Comparison of ENCODE assay signal across 2 fruit fly cellular contexts in the genomic region with DNA sequence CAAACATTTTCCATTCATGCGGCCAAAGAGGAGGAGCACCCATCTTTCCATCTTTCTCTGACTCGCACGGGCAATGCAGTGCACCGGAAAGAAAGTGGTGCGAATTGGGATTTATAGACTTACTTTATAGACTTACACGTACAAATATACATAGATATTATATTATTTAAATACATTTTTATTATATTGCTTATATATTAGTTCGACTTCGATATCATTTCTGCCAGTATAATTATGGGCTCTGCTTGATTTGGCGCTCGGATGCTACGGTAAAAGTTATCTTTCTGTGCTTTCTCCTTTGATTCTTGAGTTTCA.
A peak's percentile ranks its signal among the peaks of the same experiment; 100 is the strongest.
TF ChIP-seq lines count a peak whose summit lies in the region.

No protein-coding gene starts in this region.

TF ChIP-seq in whole organism, embryonic, 481 proteins besides CTCF, POLR2A, EP300 and RAD21 (continued from another document):
- TF ChIP-seq Elba2 (GFP tag; optimal IDR thresholded peaks at IDR 0.05; lab: Kevin White, UChicago) (no peak), CG33557 (GFP tag; optimal IDR thresholded peaks at IDR 0.05; lab: Kevin White, UChicago) (no peak), bbx (GFP tag; IDR thresholded peaks at IDR 0.05; lab: Robert Waterston, UW; ENCODE audit: partially characterized antibody) (no peak), CG15073 (GFP tag; optimal IDR thresholded peaks at IDR 0.05; lab: Kevin White, UChicago) (no peak), Sox100B (GFP tag; optimal IDR thresholded peaks at IDR 0.05; lab: Kevin White, UChicago) (no peak), D (optimal IDR thresholded peaks at IDR 0.05; lab: Kevin White, UChicago) (no peak), D (GFP tag; optimal IDR thresholded peaks at IDR 0.05; lab: Kevin White, UChicago) (no peak), CG1832 (GFP tag; optimal IDR thresholded peaks at IDR 0.05; lab: Kevin White, UChicago) (peak; percentile 30), CG9932 (GFP tag; IDR thresholded peaks at IDR 0.05; lab: Robert Waterston, UW) (no peak), CG11085 (GFP tag; IDR thresholded peaks at IDR 0.05; lab: Robert Waterston, UW) (no peak), CG14710 (tag; optimal IDR thresholded peaks at IDR 0.05; lab: Kevin White, UChicago) (no peak), Blimp-1 (GFP tag; optimal IDR thresholded peaks at IDR 0.05; lab: Kevin White, UChicago) (peak; percentile 3), CG18262 (tag; optimal IDR thresholded peaks at IDR 0.05; lab: Kevin White, UChicago) (peak; percentile 34), sisA (GFP tag; IDR thresholded peaks at IDR 0.05; lab: Robert Waterston, UW) (no peak), ro (GFP tag; IDR thresholded peaks at IDR 0.05; lab: Robert Waterston, UW) (no peak), sim (GFP tag; IDR thresholded peaks at IDR 0.05; lab: Robert Waterston, UW) (no peak), CG10654 (GFP tag; optimal IDR thresholded peaks at IDR 0.05; lab: Kevin White, UChicago) (no peak), CG14667 (GFP tag; IDR thresholded peaks at IDR 0.05; lab: Robert Waterston, UW) (no peak), sd (tag; optimal IDR thresholded peaks at IDR 0.05; lab: Kevin White, UChicago) (no peak), CG7963 (GFP tag; IDR thresholded peaks at IDR 0.05; lab: Robert Waterston, UW; ENCODE audit: partially characterized antibody) (no peak), emc (GFP tag; optimal IDR thresholded peaks at IDR 0.05; lab: Kevin White, UChicago) (no peak), CG12299 (tag; optimal IDR thresholded peaks at IDR 0.05; lab: Kevin White, UChicago) (no peak), tll (GFP tag; optimal IDR thresholded peaks at IDR 0.05; lab: Kevin White, UChicago) (no peak), CG10959 (GFP tag; IDR thresholded peaks at IDR 0.05; lab: Robert Waterston, UW) (no peak), ewg (GFP tag; optimal IDR thresholded peaks at IDR 0.05; lab: Kevin White, UChicago) (peak; percentile 2), CG32767 (GFP tag; IDR thresholded peaks at IDR 0.05; lab: Robert Waterston, UW) (no peak), CG2129 (GFP tag; IDR thresholded peaks at IDR 0.05; lab: Robert Waterston, UW; ENCODE audit: partially characterized antibody) (no peak), CG12391 (tag; optimal IDR thresholded peaks at IDR 0.05; lab: Kevin White, UChicago) (no peak), Med (GFP tag; lab: Kevin White, UChicago) (no peak), CoRest (tag; optimal IDR thresholded peaks at IDR 0.05; lab: Kevin White, UChicago) (no peak), Oli (tag; optimal IDR thresholded peaks at IDR 0.05; lab: Kevin White, UChicago) (no peak), run (tag; optimal IDR thresholded peaks at IDR 0.05; lab: Kevin White, UChicago) (no peak), Gug (GFP tag; IDR thresholded peaks at IDR 0.05; lab: Robert Waterston, UW) (no peak), twi (tag; optimal IDR thresholded peaks at IDR 0.05; lab: Kevin White, UChicago) (no peak), lov (optimal IDR thresholded peaks at IDR 0.05; lab: Kevin White, UChicago) (no peak), lov (GFP tag; IDR thresholded peaks at IDR 0.05; lab: Robert Waterston, UW) (no peak), nau (GFP tag; optimal IDR thresholded peaks at IDR 0.05; lab: Kevin White, UChicago) (no peak), Hr39 (optimal IDR thresholded peaks at IDR 0.05; lab: Kevin White, UChicago) (peak; percentile 89), CHES-1-like (GFP tag; optimal IDR thresholded peaks at IDR 0.05; lab: Kevin White, UChicago) (no peak), H15 (GFP tag; IDR thresholded peaks at IDR 0.05; lab: Robert Waterston, UW) (no peak; the same call in 2 of the 3 replicates), CG4424 (GFP tag; optimal IDR thresholded peaks at IDR 0.05; lab: Kevin White, UChicago) (peak; percentile 9), Asciz (GFP tag; optimal IDR thresholded peaks at IDR 0.05; lab: Kevin White, UChicago) (no peak), grn (GFP tag; optimal IDR thresholded peaks at IDR 0.05; lab: Kevin White, UChicago) (no peak), CG17359 (tag; optimal IDR thresholded peaks at IDR 0.05; lab: Kevin White, UChicago) (no peak), phol (tag; optimal IDR thresholded peaks at IDR 0.05; lab: Kevin White, UChicago) (no peak), dati (GFP tag; IDR thresholded peaks at IDR 0.05; lab: Robert Waterston, UW) (no peak), Rfx (GFP tag; IDR thresholded peaks at IDR 0.05; lab: Robert Waterston, UW) (no peak), trem (tag; optimal IDR thresholded peaks at IDR 0.05; lab: Kevin White, UChicago) (no peak), CG6254 (GFP tag; optimal IDR thresholded peaks at IDR 0.05; lab: Kevin White, UChicago) (peak; percentile 10), Drgx (GFP tag; IDR thresholded peaks at IDR 0.05; lab: Robert Waterston, UW) (peak; percentile 51), CG11560 (tag; IDR thresholded peaks at IDR 0.05; lab: Robert Waterston, UW) (no peak), br (optimal IDR thresholded peaks at IDR 0.05; lab: Kevin White, UChicago) (no peak), sna (GFP tag; IDR thresholded peaks at IDR 0.05; lab: Robert Waterston, UW; ENCODE audit: partially characterized antibody) (no peak), prd (optimal IDR thresholded peaks at IDR 0.05; lab: Kevin White, UChicago) (no peak), prd (GFP tag; IDR thresholded peaks at IDR 0.05; lab: Robert Waterston, UW) (0 out of 3 replicates have a peak, but pooled peaks have one; percentile 17), CG6813 (GFP tag; optimal IDR thresholded peaks at IDR 0.05; lab: Kevin White, UChicago) (no peak)

TF ChIP-seq in whole organism, prepupa, 60 proteins besides CTCF, POLR2A, EP300 and RAD21 (continued from another document):
- TF ChIP-seq svp (GFP tag; lab: Kevin White, UChicago) (no peak), CG3919 (GFP tag; optimal IDR thresholded peaks at IDR 0.05; lab: Kevin White, UChicago) (peak; percentile 8), CG9139 (GFP tag; optimal IDR thresholded peaks at IDR 0.05; lab: Kevin White, UChicago) (no peak), Eip75B (GFP tag; optimal IDR thresholded peaks at IDR 0.05; lab: Kevin White, UChicago) (no peak), acj6 (GFP tag; optimal IDR thresholded peaks at IDR 0.05; lab: Kevin White, UChicago) (peak; percentile 13), CG6163 (GFP tag; IDR thresholded peaks at IDR 0.05; lab: Robert Waterston, UW) (no peak), pdm3 (GFP tag; optimal IDR thresholded peaks at IDR 0.05; lab: Kevin White, UChicago) (no peak), net (GFP tag; optimal IDR thresholded peaks at IDR 0.05; lab: Kevin White, UChicago) (no peak), CG8119 (GFP tag; IDR thresholded peaks at IDR 0.05; lab: Robert Waterston, UW) (no peak), Hr4 (GFP tag; optimal IDR thresholded peaks at IDR 0.05; lab: Kevin White, UChicago) (no peak), lz (GFP tag; optimal IDR thresholded peaks at IDR 0.05; lab: Kevin White, UChicago) (no peak), CG10631 (GFP tag; optimal IDR thresholded peaks at IDR 0.05; lab: Kevin White, UChicago) (peak; percentile 11), CG10669 (GFP tag; optimal IDR thresholded peaks at IDR 0.05; lab: Kevin White, UChicago) (no peak), Sox14 (GFP tag; optimal IDR thresholded peaks at IDR 0.05; lab: Kevin White, UChicago) (no peak), CG11762 (GFP tag; optimal IDR thresholded peaks at IDR 0.05; lab: Kevin White, UChicago; ENCODE audit: insufficient read depth) (no peak), Eip93F (GFP tag; optimal IDR thresholded peaks at IDR 0.05; lab: Kevin White, UChicago) (no peak), Blimp-1 (GFP tag; optimal IDR thresholded peaks at IDR 0.05; lab: Kevin White, UChicago) (no peak), CG32006 (GFP tag; optimal IDR thresholded peaks at IDR 0.05; lab: Kevin White, UChicago) (peak; percentile 62), salr (GFP tag; optimal IDR thresholded peaks at IDR 0.05; lab: Kevin White, UChicago) (no peak), CG8632 (GFP tag; optimal IDR thresholded peaks at IDR 0.05; lab: Kevin White, UChicago) (no peak), Gug (GFP tag; IDR thresholded peaks at IDR 0.05; lab: Robert Waterston, UW) (no peak), dsx (GFP tag; optimal IDR thresholded peaks at IDR 0.05; lab: Kevin White, UChicago; ENCODE audit: poor library complexity, severe bottlenecking) (no peak), Ets96B (tag; optimal IDR thresholded peaks at IDR 0.05; lab: Kevin White, UChicago) (no peak), CG34406 (GFP tag; optimal IDR thresholded peaks at IDR 0.05; lab: Kevin White, UChicago) (no peak), esn (GFP tag; optimal IDR thresholded peaks at IDR 0.05; lab: Kevin White, UChicago) (no peak)
